Fruit fly (Drosophila melanogaster): ENCODE measurements around the gene Spn.

The Spn gene

dm6 chr3L:2467424-2467838, 86.7 kb downstream of the Spn start (continued):
- peak; percentile 54 for TF ChIP-seq CG17385 (GFP tag; optimal IDR thresholded peaks at IDR 0.05)
- TF ChIP-seq CG5953 (GFP tag; IDR thresholded peaks at IDR 0.05) = no peak
- TF ChIP-seq chm (GFP tag; IDR thresholded peaks at IDR 0.05) = no peak
- peak; percentile 55 for TF ChIP-seq lilli (GFP tag; optimal IDR thresholded peaks at IDR 0.05)
- TF ChIP-seq fd3F (GFP tag; optimal IDR thresholded peaks at IDR 0.05) = no peak
- peak; percentile 44 for TF ChIP-seq CG12299 (tag; optimal IDR thresholded peaks at IDR 0.05)
- peak; percentile 41 for TF ChIP-seq CG10462 (GFP tag; optimal IDR thresholded peaks at IDR 0.05)
- TF ChIP-seq prd (optimal IDR thresholded peaks at IDR 0.05) = no peak
- TF ChIP-seq prd (GFP tag; IDR thresholded peaks at IDR 0.05) = peak; percentile 92
- TF ChIP-seq CG31441 (GFP tag; IDR thresholded peaks at IDR 0.05) = peak; percentile 88
- peak; percentile 79 for TF ChIP-seq CG14667 (GFP tag; IDR thresholded peaks at IDR 0.05)
- TF ChIP-seq CG30431 (GFP tag; optimal IDR thresholded peaks at IDR 0.05) = peak; percentile 31
- TF ChIP-seq CoRest (tag; optimal IDR thresholded peaks at IDR 0.05) = peak; percentile 73

- TF ChIP-seq nerfin-1 (tag; optimal IDR thresholded peaks at IDR 0.05) (peak; percentile 51), CG16815 (GFP tag; optimal IDR thresholded peaks at IDR 0.05) (no peak), Opbp (GFP tag; IDR thresholded peaks at IDR 0.05; ENCODE audit: partially characterized antibody) (peak; percentile 61; the same call in 2 of the 3 replicates), grn (GFP tag; optimal IDR thresholded peaks at IDR 0.05) (no peak), Neu2 (GFP tag; optimal IDR thresholded peaks at IDR 0.05; ENCODE audit: borderline replicate concordance) (no peak), CG9932 (GFP tag; IDR thresholded peaks at IDR 0.05) (no peak), CG2678 (tag; optimal IDR thresholded peaks at IDR 0.05) (no peak), Nf-YA (GFP tag; IDR thresholded peaks at IDR 0.05) (no peak), CG15011 (GFP tag; optimal IDR thresholded peaks at IDR 0.05) (no peak), CG4328 (GFP tag; optimal IDR thresholded peaks at IDR 0.05) (peak; percentile 2), Nf-YC (tag; optimal IDR thresholded peaks at IDR 0.05) (peak; percentile 59), CG11560 (tag; IDR thresholded peaks at IDR 0.05) (no peak), YL-1 (GFP tag; optimal IDR thresholded peaks at IDR 0.05) (no peak), CG3065 (GFP tag; optimal IDR thresholded peaks at IDR 0.05) (no peak), fd96Cb (tag; optimal IDR thresholded peaks at IDR 0.05) (no peak), Ravus (GFP tag; IDR thresholded peaks at IDR 0.05) (no peak), Drgx (GFP tag; IDR thresholded peaks at IDR 0.05) (no peak), kah (GFP tag; optimal IDR thresholded peaks at IDR 0.05) (no peak), luna (GFP tag; optimal IDR thresholded peaks at IDR 0.05) (peak; percentile 69), lmd (GFP tag; IDR thresholded peaks at IDR 0.05) (no peak; the same call in 1 of the 2 replicates), vnd (GFP tag; IDR thresholded peaks at IDR 0.05; ENCODE audit: partially characterized antibody) (no peak), stwl (tag; optimal IDR thresholded peaks at IDR 0.05) (peak; percentile 96), bsh (GFP tag; optimal IDR thresholded peaks at IDR 0.05) (peak in 1 of 2 experiments; percentile 25), gfzf (GFP tag; optimal IDR thresholded peaks at IDR 0.05) (peak; percentile 97), tup (GFP tag; optimal IDR thresholded peaks at IDR 0.05) (no peak), CG17612 (GFP tag; IDR thresholded peaks at IDR 0.05) (no peak), jing (GFP tag; optimal IDR thresholded peaks at IDR 0.05) (no peak), CG2889 (GFP tag; IDR thresholded peaks at IDR 0.05) (no peak), MTF-1 (GFP tag; optimal IDR thresholded peaks at IDR 0.05; ENCODE audit: borderline replicate concordance) (peak; percentile 16), sc (optimal IDR thresholded peaks at IDR 0.05) (no peak), sc (GFP tag; optimal IDR thresholded peaks at IDR 0.05) (no peak), wek (GFP tag; optimal IDR thresholded peaks at IDR 0.05) (peak; percentile 8), CG11696 (GFP tag; IDR thresholded peaks at IDR 0.05) (0 out of 2 replicates have a peak, but pooled peaks have one; percentile 13), ab (GFP tag; optimal IDR thresholded peaks at IDR 0.05) (no peak), sna (GFP tag; IDR thresholded peaks at IDR 0.05; ENCODE audit: partially characterized antibody) (peak; percentile 71), Hr78 (GFP tag; optimal IDR thresholded peaks at IDR 0.05) (no peak), CG18476 (GFP tag; optimal IDR thresholded peaks at IDR 0.05) (no peak)
Measured at dm6 chr3L:2466411-2467015, 87.6 kb downstream of the Spn start.
